Fruit fly (Drosophila melanogaster) whole organism, prepupa: ENCODE results near the gene Pde9.
A peak's percentile ranks its signal among the peaks of the same experiment; 100 is the strongest.

Experiments used
- Blimp-1 ChIP-seq: fragments of 200-800 bp; sonication (Bioruptor generic); optimal IDR thresholded peaks from 3 replicates; lab custom pipeline; 2017; ENCODE audit warnings: missing biosample characterization, missing genetic modification characterization, mild to moderate bottlenecking, moderate library complexity, missing genetic modification reagents
- CG10631 ChIP-seq: fragments of 200-800 bp; sonication (Bioruptor generic); optimal IDR thresholded peaks from 2 replicates; lab custom pipeline; 2016; ENCODE audit warnings: missing biosample characterization, missing genetic modification characterization
- CG10669 ChIP-seq: fragments of 200-800 bp; sonication (Bioruptor generic); optimal IDR thresholded peaks from 3 replicates; lab custom pipeline; 2018; ENCODE audit warnings: missing biosample characterization, mild to moderate bottlenecking, missing genetic modification characterization, moderate library complexity
- CG11294 ChIP-seq: fragments of 200-800 bp; sonication (Bioruptor generic); IDR thresholded peaks from 2 replicates; pipeline ENCODE4 v1.3.6; 2022; ENCODE audit warnings: missing biosample characterization, missing genetic modification characterization
- CG11762 ChIP-seq: fragments of 200-800 bp; sonication (Bioruptor generic); optimal IDR thresholded peaks from 3 replicates; lab custom pipeline; 2016; ENCODE audit warnings: missing biosample characterization, missing genetic modification characterization; ENCODE audit not compliant: insufficient read depth
- CG11902 ChIP-seq: fragments of 200-800 bp; sonication (Bioruptor generic); optimal IDR thresholded peaks from 3 replicates; lab custom pipeline; 2016; ENCODE audit warnings: missing biosample characterization, missing genetic modification characterization
- CG15336 ChIP-seq: fragments of 200-800 bp; sonication (Bioruptor generic); IDR thresholded peaks from 2 replicates; pipeline ENCODE4 v1.3.6; 2022; ENCODE audit warnings: missing biosample characterization, missing genetic modification characterization
- CG1621 ChIP-seq: fragments of 200-800 bp; sonication (Bioruptor generic); optimal IDR thresholded peaks from 3 replicates; lab custom pipeline; 2018; ENCODE audit warnings: missing biosample characterization, mild to moderate bottlenecking, missing genetic modification characterization
- CG16779 ChIP-seq: fragments of 200-800 bp; sonication (Bioruptor generic); optimal IDR thresholded peaks from 3 replicates; lab custom pipeline; 2017; ENCODE audit warnings: missing biosample characterization, mild to moderate bottlenecking, missing genetic modification characterization
- CG3032 ChIP-seq: fragments of 200-800 bp; optimal IDR thresholded peaks from 2 replicates; lab custom pipeline; 2019; ENCODE audit warnings: missing biosample characterization, mild to moderate bottlenecking, missing genetic modification characterization, moderate library complexity
- CG31627 ChIP-seq: fragments of 200-800 bp; sonication (Bioruptor generic); optimal IDR thresholded peaks from 3 replicates; lab custom pipeline; 2016; ENCODE audit warnings: missing biosample characterization, missing genetic modification characterization
- CG32006 ChIP-seq: fragments of 200-800 bp; sonication (Bioruptor generic); optimal IDR thresholded peaks from 3 replicates; lab custom pipeline; 2017; ENCODE audit warnings: missing biosample characterization, mild to moderate bottlenecking, missing genetic modification characterization
- CG34406 ChIP-seq: fragments of 200-800 bp; sonication (Bioruptor generic); optimal IDR thresholded peaks from 3 replicates; lab custom pipeline; 2016; ENCODE audit warnings: missing biosample characterization, missing genetic modification characterization
- CG3919 ChIP-seq: fragments of 200-800 bp; sonication (Bioruptor generic); optimal IDR thresholded peaks from 3 replicates; lab custom pipeline; 2016; ENCODE audit warnings: missing biosample characterization, missing genetic modification characterization
- CG4318 ChIP-seq: fragments of 200-800 bp; sonication (Bioruptor generic); optimal IDR thresholded peaks from 3 replicates; lab custom pipeline; 2017; ENCODE audit warnings: missing biosample characterization, mild to moderate bottlenecking, missing genetic modification characterization
- CG6163 ChIP-seq: fragments of 200-800 bp; sonication (Bioruptor generic); IDR thresholded peaks from 3 replicates; pipeline ENCODE4 v1.3.6; 2022; ENCODE audit warnings: missing biosample characterization, missing genetic modification characterization
- CG6276 ChIP-seq: fragments of 200-800 bp; sonication (Bioruptor generic); optimal IDR thresholded peaks from 2 replicates; lab custom pipeline; 2017; ENCODE audit warnings: missing biosample characterization, mild to moderate bottlenecking, missing genetic modification characterization
- CG6792 ChIP-seq: fragments of 200-800 bp; sonication (Bioruptor generic); optimal IDR thresholded peaks from 3 replicates; lab custom pipeline; 2016; ENCODE audit warnings: missing biosample characterization, missing genetic modification characterization
- CG6808 ChIP-seq: fragments of 200-800 bp; sonication (Bioruptor generic); optimal IDR thresholded peaks from 3 replicates; lab custom pipeline; 2017; ENCODE audit warnings: missing biosample characterization, missing genetic modification characterization, mild to moderate bottlenecking, moderate library complexity, missing genetic modification reagents
- CG6854 ChIP-seq: fragments of 200-800 bp; sonication (Bioruptor generic); optimal IDR thresholded peaks from 2 replicates; lab custom pipeline; 2017; ENCODE audit warnings: missing biosample characterization, mild to moderate bottlenecking, missing genetic modification characterization
- CG8119 ChIP-seq: fragments of 200-800 bp; sonication (Bioruptor generic); IDR thresholded peaks from 3 replicates; pipeline ENCODE4 v1.3.6; 2022; ENCODE audit warnings: missing biosample characterization, missing genetic modification characterization
- CG8319 ChIP-seq: fragments of 200-800 bp; sonication (Bioruptor generic); optimal IDR thresholded peaks from 3 replicates; lab custom pipeline; 2016; ENCODE audit warnings: missing biosample characterization, missing genetic modification characterization
- CG9139 ChIP-seq: fragments of 200-800 bp; sonication (Bioruptor generic); optimal IDR thresholded peaks from 3 replicates; lab custom pipeline; 2017; ENCODE audit warnings: missing biosample characterization, mild to moderate bottlenecking, missing genetic modification characterization
- Eip75B ChIP-seq: fragments of 200-800 bp; sonication (Bioruptor generic); optimal IDR thresholded peaks from 3 replicates; lab custom pipeline; 2016; ENCODE audit warnings: missing biosample characterization, missing genetic modification characterization
- Eip78C ChIP-seq: fragments of 200-800 bp; sonication (Bioruptor generic); peaks from one replicate; lab custom pipeline; 2016; ENCODE audit warnings: missing biosample characterization, missing genetic modification characterization
- Eip93F ChIP-seq: fragments of 200-800 bp; sonication (Bioruptor generic); optimal IDR thresholded peaks from 2 replicates; lab custom pipeline; 2016; ENCODE audit warnings: missing biosample characterization, mild to moderate bottlenecking, missing genetic modification characterization
- Ets21C ChIP-seq: fragments of 200-800 bp; sonication (Bioruptor generic); optimal IDR thresholded peaks from 3 replicates; lab custom pipeline; 2016; ENCODE audit warnings: missing biosample characterization, missing genetic modification characterization
- Ets96B ChIP-seq: fragments of 200-800 bp; optimal IDR thresholded peaks from 2 replicates; lab custom pipeline; 2019; ENCODE audit warnings: missing biosample characterization, mild to moderate bottlenecking, missing genetic modification characterization, moderate library complexity
- Gug ChIP-seq: fragments of 200-800 bp; sonication (Bioruptor generic); IDR thresholded peaks from 2 replicates; pipeline ENCODE4 v1.3.6; 2022; ENCODE audit warnings: missing biosample characterization, missing genetic modification characterization
- Hr38 ChIP-seq: sonication (Bioruptor generic); optimal IDR thresholded peaks from 2 replicates; lab custom pipeline; 2016; ENCODE audit warnings: missing biosample characterization, missing genetic modification characterization
- Hr39 ChIP-seq: fragments of 200-800 bp; sonication (Bioruptor generic); optimal IDR thresholded peaks from 2 replicates; lab custom pipeline; 2016; ENCODE audit warnings: missing biosample characterization, missing genetic modification characterization
- Hr4 ChIP-seq: fragments of 200-800 bp; sonication (Bioruptor generic); optimal IDR thresholded peaks from 3 replicates; lab custom pipeline; 2016; ENCODE audit warnings: missing biosample characterization, missing genetic modification characterization
- Lpt ChIP-seq: fragments of 200-800 bp; sonication (Bioruptor generic); optimal IDR thresholded peaks from 3 replicates; lab custom pipeline; 2016; ENCODE audit warnings: missing biosample characterization, missing genetic modification characterization
- Met ChIP-seq: fragments of 200-800 bp; sonication (Bioruptor generic); optimal IDR thresholded peaks from 3 replicates; lab custom pipeline; 2016; ENCODE audit warnings: missing biosample characterization, missing genetic modification characterization
- OdsH ChIP-seq: fragments of 200-800 bp; sonication (Bioruptor generic); optimal IDR thresholded peaks from 3 replicates; lab custom pipeline; 2016; ENCODE audit warnings: missing biosample characterization, missing genetic modification characterization
- Smox ChIP-seq: fragments of 200-800 bp; sonication (Bioruptor generic); optimal IDR thresholded peaks from 3 replicates; lab custom pipeline; 2016; ENCODE audit warnings: missing biosample characterization, missing genetic modification characterization
- Sox102F ChIP-seq: fragments of 200-800 bp; sonication (Bioruptor generic); optimal IDR thresholded peaks from 2 replicates; lab custom pipeline; 2016; ENCODE audit warnings: missing biosample characterization, mild to moderate bottlenecking, missing genetic modification characterization
- achi ChIP-seq: fragments of 200-800 bp; sonication (Bioruptor generic); optimal IDR thresholded peaks from 3 replicates; lab custom pipeline; 2016; ENCODE audit warnings: missing biosample characterization, missing genetic modification characterization
- acj6 ChIP-seq: fragments of 200-800 bp; sonication (Bioruptor generic); optimal IDR thresholded peaks from 3 replicates; lab custom pipeline; 2016; ENCODE audit warnings: missing biosample characterization, missing genetic modification characterization
- cyc ChIP-seq: fragments of 200-800 bp; sonication (Bioruptor generic); optimal IDR thresholded peaks from 3 replicates; lab custom pipeline; 2016; ENCODE audit warnings: missing biosample characterization, missing genetic modification characterization
- dac ChIP-seq: fragments of 200-800 bp; sonication (Bioruptor generic); optimal IDR thresholded peaks from 2 replicates; lab custom pipeline; 2017; ENCODE audit warnings: missing biosample characterization, mild to moderate bottlenecking, missing genetic modification characterization
- dsx ChIP-seq: fragments of 200-800 bp; optimal IDR thresholded peaks from 3 replicates; lab custom pipeline; 2019; ENCODE audit warnings: missing biosample characterization, mild to moderate bottlenecking, missing genetic modification characterization, moderate library complexity; ENCODE audit not compliant: poor library complexity, severe bottlenecking
- fd59A ChIP-seq: fragments of 200-800 bp; sonication (Bioruptor generic); optimal IDR thresholded peaks from 2 replicates; lab custom pipeline; 2017; ENCODE audit warnings: missing biosample characterization, mild to moderate bottlenecking, missing genetic modification characterization, missing genetic modification reagents
- fd85E ChIP-seq: fragments of 200-800 bp; sonication (Bioruptor generic); optimal IDR thresholded peaks from 3 replicates; lab custom pipeline; 2016; ENCODE audit warnings: missing biosample characterization, missing genetic modification characterization
- fkh ChIP-seq: fragments of 200-800 bp; sonication (Bioruptor generic); optimal IDR thresholded peaks from 3 replicates; lab custom pipeline; 2017; ENCODE audit warnings: missing biosample characterization, mild to moderate bottlenecking, missing genetic modification characterization, moderate library complexity
- lz ChIP-seq: fragments of 200-800 bp; sonication (Bioruptor generic); optimal IDR thresholded peaks from 3 replicates; lab custom pipeline; 2016; ENCODE audit warnings: missing biosample characterization, missing genetic modification characterization
- net ChIP-seq: fragments of 200-800 bp; sonication (Bioruptor generic); optimal IDR thresholded peaks from 3 replicates; lab custom pipeline; 2016; ENCODE audit warnings: missing biosample characterization, missing genetic modification characterization
- pdm3 ChIP-seq: fragments of 200-800 bp; sonication (Bioruptor generic); optimal IDR thresholded peaks from 3 replicates; lab custom pipeline; 2016; ENCODE audit warnings: missing biosample characterization, missing genetic modification characterization
- salr ChIP-seq, 2 experiments: fragments of 200-800 bp; sonication (Bioruptor generic); optimal IDR thresholded peaks; 3 replicates each; lab custom pipeline; 2016 to 2018; ENCODE audit warnings: missing biosample characterization in 2 of 2, missing genetic modification characterization in 2 of 2, mild to moderate bottlenecking in 1 of 2
- spab ChIP-seq: fragments of 200-800 bp; sonication (Bioruptor generic); optimal IDR thresholded peaks from 2 replicates; lab custom pipeline; 2017; ENCODE audit warnings: missing biosample characterization, mild to moderate bottlenecking, missing genetic modification characterization, missing genetic modification reagents
- topi ChIP-seq: fragments of 200-800 bp; sonication (Bioruptor generic); optimal IDR thresholded peaks from 3 replicates; lab custom pipeline; 2016; ENCODE audit warnings: missing biosample characterization, missing genetic modification characterization

The Pde9 gene

dm6 chrX:12737735-12738390 lies 159.3 kb downstream of the Pde9 start:
- TF ChIP-seq acj6 (GFP tag; lab: Kevin White, UChicago) (peak; percentile 57), fd59A (GFP tag; lab: Kevin White, UChicago) (no peak), Eip78C (peak; percentile 91), Eip75B (peak; percentile 12), CG3919 (GFP tag; lab: Kevin White, UChicago) (peak; percentile 44), CG34406 (GFP tag; lab: Kevin White, UChicago) (peak; percentile 74), CG11294 (GFP tag; lab: Robert Waterston, UW) (no peak; the same call in 1 of the 2 replicates), CG6808 (GFP tag; lab: Kevin White, UChicago) (no peak), dsx (no peak), CG3032 (tag; lab: Kevin White, UChicago) (peak; percentile 17), CG10669 (GFP tag; lab: Kevin White, UChicago) (no peak), Ets21C (peak; percentile 7), CG9139 (GFP tag; lab: Kevin White, UChicago) (no peak), fd85E (GFP tag; lab: Kevin White, UChicago) (no peak), lz (peak; percentile 64), Ets96B (tag; lab: Kevin White, UChicago) (peak; percentile 30), Smox (peak; percentile 56), fkh (GFP tag; lab: Kevin White, UChicago) (no peak), CG16779 (tag; lab: Kevin White, UChicago) (no peak), OdsH (GFP tag; lab: Kevin White, UChicago) (peak; percentile 57), CG6163 (GFP tag; lab: Robert Waterston, UW) (no peak), Lpt (GFP tag; lab: Kevin White, UChicago) (peak; percentile 41), CG6854 (GFP tag; lab: Kevin White, UChicago) (no peak), CG1621 (no peak), CG11902 (peak; percentile 47), topi (GFP tag; lab: Kevin White, UChicago) (peak; percentile 65), net (GFP tag; lab: Kevin White, UChicago) (peak; percentile 43), dac (GFP tag; lab: Kevin White, UChicago) (peak; percentile 2), Sox102F (no peak), CG32006 (GFP tag; lab: Kevin White, UChicago) (peak; percentile 84), CG4318 (peak; percentile 61), CG10631 (GFP tag; lab: Kevin White, UChicago) (peak; percentile 62), CG8319 (GFP tag; lab: Kevin White, UChicago) (peak; percentile 13), salr (GFP tag; optimal IDR thresholded peaks at IDR 0.05; lab: Kevin White, UChicago) (peak in 1 of 2 experiments; percentile 30), CG6276 (GFP tag; lab: Kevin White, UChicago) (peak; percentile 80), Hr38 (GFP tag; lab: Kevin White, UChicago) (no peak), Hr4 (GFP tag; lab: Kevin White, UChicago) (peak; percentile 52), Met (GFP tag; lab: Kevin White, UChicago) (peak; percentile 64), CG6792 (peak; percentile 24), pdm3 (GFP tag; lab: Kevin White, UChicago) (peak; percentile 59), CG31627 (GFP tag; lab: Kevin White, UChicago) (peak; percentile 43), Gug (GFP tag; lab: Robert Waterston, UW) (peak; percentile 52; the same call in 1 of the 2 replicates), spab (GFP tag; lab: Kevin White, UChicago) (no peak), Eip93F (GFP tag; lab: Kevin White, UChicago) (no peak), CG15336 (peak; percentile 69), Hr39 (GFP tag; lab: Kevin White, UChicago) (peak; percentile 53), CG11762 (GFP tag; lab: Kevin White, UChicago) (peak; percentile 57), Blimp-1 (no peak), achi (GFP tag; lab: Kevin White, UChicago) (peak; percentile 65), cyc (GFP tag; lab: Kevin White, UChicago) (peak; percentile 28), CG8119 (peak; percentile 69)
